Fruit fly (Drosophila melanogaster) whole organism, embryonic: ENCODE results near the gene Blos4.

Experiments
- Aef1 ChIP-seq: fragments of 200-800 bp; sonication (Bioruptor generic); IDR thresholded peaks from 3 replicates; pipeline ENCODE4 v1.3.6; 2022; ENCODE audit warnings: missing biosample characterization, missing genetic modification characterization
- B-H2 ChIP-seq: fragments of 200-800 bp; sonication (Bioruptor generic); optimal IDR thresholded peaks from 2 replicates; lab custom pipeline; 2018; ENCODE audit warnings: missing biosample characterization, mild to moderate bottlenecking, missing genetic modification characterization
- Bdp1 ChIP-seq: fragments of 200-800 bp; sonication (Bioruptor generic); optimal IDR thresholded peaks from 3 replicates; lab custom pipeline; 2016; ENCODE audit warnings: missing biosample characterization, missing genetic modification characterization
- CG10267 ChIP-seq: fragments of 200-800 bp; sonication (Bioruptor generic); optimal IDR thresholded peaks from 2 replicates; lab custom pipeline; 2018; ENCODE audit warnings: missing biosample characterization, mild to moderate bottlenecking, missing genetic modification characterization, moderate library complexity
- CG11456 ChIP-seq: fragments of 200-800 bp; sonication (Bioruptor generic); IDR thresholded peaks from 3 replicates; pipeline ENCODE4 v1.3.6; 2022; ENCODE audit warnings: missing biosample characterization, missing genetic modification characterization
- CG12744 ChIP-seq: fragments of 200-800 bp; sonication (Bioruptor generic); optimal IDR thresholded peaks from 2 replicates; lab custom pipeline; 2016; ENCODE audit warnings: missing biosample characterization, missing genetic modification characterization
- CG13287 ChIP-seq: fragments of 200-800 bp; sonication (Bioruptor generic); IDR thresholded peaks from 2 replicates; pipeline ENCODE4 v1.3.6; 2022; ENCODE audit warnings: missing biosample characterization, missing genetic modification characterization; ENCODE audit not compliant: partially characterized antibody
- CG13775 ChIP-seq: fragments of 200-800 bp; sonication (Bioruptor generic); optimal IDR thresholded peaks from 3 replicates; lab custom pipeline; 2017; ENCODE audit warnings: missing biosample characterization, mild to moderate bottlenecking, missing genetic modification characterization
- CG13894 ChIP-seq: fragments of 200-800 bp; sonication (Bioruptor generic); optimal IDR thresholded peaks from 3 replicates; lab custom pipeline; 2018; ENCODE audit warnings: missing biosample characterization, mild to moderate bottlenecking, missing genetic modification characterization, moderate library complexity
- CG14441 ChIP-seq: fragments of 200-800 bp; sonication (Bioruptor generic); IDR thresholded peaks from 2 replicates; pipeline ENCODE4 v1.3.6; 2022; ENCODE audit warnings: missing biosample characterization, missing genetic modification characterization
- CG15011 ChIP-seq: fragments of 200-800 bp; sonication (Bioruptor generic); optimal IDR thresholded peaks from 3 replicates; lab custom pipeline; 2018; ENCODE audit warnings: missing biosample characterization, mild to moderate bottlenecking, missing genetic modification characterization
- CG15269 ChIP-seq: fragments of 200-800 bp; sonication (Bioruptor generic); optimal IDR thresholded peaks from 2 replicates; lab custom pipeline; 2018; ENCODE audit warnings: missing biosample characterization, mild to moderate bottlenecking, missing genetic modification characterization, moderate library complexity
- CG15601 ChIP-seq: fragments of 200-800 bp; sonication (Bioruptor generic); optimal IDR thresholded peaks from 3 replicates; lab custom pipeline; 2019; ENCODE audit warnings: missing biosample characterization, mild to moderate bottlenecking, missing genetic modification characterization, moderate library complexity
- CG17612 ChIP-seq: fragments of 200-800 bp; sonication (Bioruptor generic); IDR thresholded peaks from 2 replicates; pipeline ENCODE4 v1.3.6; 2022; ENCODE audit warnings: missing biosample characterization, missing genetic modification characterization
- CG31365 ChIP-seq: fragments of 200-800 bp; sonication (Bioruptor generic); optimal IDR thresholded peaks from 2 replicates; lab custom pipeline; 2018; ENCODE audit warnings: missing biosample characterization, mild to moderate bottlenecking, missing genetic modification characterization
- CG4282 ChIP-seq: fragments of 200-800 bp; sonication (Bioruptor generic); optimal IDR thresholded peaks from 2 replicates; lab custom pipeline; 2016; ENCODE audit warnings: missing biosample characterization, missing genetic modification characterization
- CG6272 ChIP-seq: fragments of 200-800 bp; sonication (Bioruptor generic); IDR thresholded peaks from 2 replicates; pipeline ENCODE4 v1.3.6; 2022; ENCODE audit warnings: missing biosample characterization, missing genetic modification characterization
- CG7271 ChIP-seq: fragments of 200-800 bp; sonication (Bioruptor generic); optimal IDR thresholded peaks from 2 replicates; lab custom pipeline; 2018; ENCODE audit warnings: missing biosample characterization, mild to moderate bottlenecking, missing genetic modification characterization, moderate library complexity
- CG7745 ChIP-seq: fragments of 200-800 bp; sonication (Bioruptor generic); optimal IDR thresholded peaks from 2 replicates; lab custom pipeline; 2018; ENCODE audit warnings: missing biosample characterization, mild to moderate bottlenecking, missing genetic modification characterization, moderate library complexity
- CG9437 ChIP-seq: fragments of 200-800 bp; sonication (Bioruptor generic); optimal IDR thresholded peaks from 2 replicates; lab custom pipeline; 2018; ENCODE audit warnings: missing biosample characterization, mild to moderate bottlenecking, missing genetic modification characterization
- CG9932 ChIP-seq: fragments of 200-800 bp; sonication (Bioruptor generic); IDR thresholded peaks from 2 replicates; pipeline ENCODE4 v1.3.6; 2022; ENCODE audit warnings: missing biosample characterization, missing genetic modification characterization
- CoRest ChIP-seq: fragments of 200-800 bp; sonication (Bioruptor generic); optimal IDR thresholded peaks from 3 replicates; lab custom pipeline; 2018; ENCODE audit warnings: missing biosample characterization, mild to moderate bottlenecking, missing genetic modification characterization, moderate library complexity
- Dbx ChIP-seq: fragments of 200-800 bp; sonication (Bioruptor generic); IDR thresholded peaks from 3 replicates; pipeline ENCODE4 v1.3.6; 2022; ENCODE audit warnings: missing biosample characterization, missing genetic modification characterization
- Gsc ChIP-seq: fragments of 200-800 bp; sonication (Bioruptor generic); IDR thresholded peaks from 2 replicates; pipeline ENCODE4 v1.3.6; 2022; ENCODE audit warnings: missing biosample characterization, missing genetic modification characterization
- Mad ChIP-seq: fragments of 200-800 bp; sonication (Bioruptor generic); optimal IDR thresholded peaks from 2 replicates; lab custom pipeline; 2016; ENCODE audit warnings: missing biosample characterization, missing genetic modification characterization
- Optix ChIP-seq: fragments of 200-800 bp; sonication (Bioruptor generic); IDR thresholded peaks from 3 replicates; pipeline ENCODE4 v1.3.6; 2022; ENCODE audit warnings: missing biosample characterization, missing genetic modification characterization
- Scr ChIP-seq: fragments of 200-800 bp; sonication (Bioruptor generic); IDR thresholded peaks from 2 replicates; pipeline ENCODE4 v1.3.6; 2022; ENCODE audit warnings: missing biosample characterization, missing genetic modification characterization; ENCODE audit not compliant: partially characterized antibody
- Sry-β ChIP-seq: fragments of 200-800 bp; sonication (Bioruptor generic); optimal IDR thresholded peaks from 2 replicates; lab custom pipeline; 2018; ENCODE audit warnings: missing biosample characterization, mild to moderate bottlenecking, missing genetic modification characterization, moderate library complexity
- corto ChIP-seq: fragments of 200-800 bp; sonication (Bioruptor generic); optimal IDR thresholded peaks from 2 replicates; lab custom pipeline; 2016; ENCODE audit warnings: missing biosample characterization, mild to moderate bottlenecking, missing genetic modification characterization, moderate library complexity
- crp ChIP-seq, 2 experiments: fragments of 200-800 bp; sonication (Bioruptor generic); optimal IDR thresholded peaks; 2 replicates in 1 of 2; 3 replicates in 1 of 2; lab custom pipeline; 2017; ENCODE audit warnings: missing biosample characterization in 2 of 2, missing genetic modification characterization in 2 of 2, mild to moderate bottlenecking in 1 of 2, moderate library complexity in 1 of 2
- dpn ChIP-seq, 2 experiments: fragments of 200-800 bp; sonication (Bioruptor generic); optimal IDR thresholded peaks; 3 replicates each; lab custom pipeline; 2016; ENCODE audit warnings: missing biosample characterization in 2 of 2, missing genetic modification characterization in 2 of 2
- esg ChIP-seq: fragments of 200-800 bp; sonication (Bioruptor generic); conservative IDR thresholded peaks from 2 replicates; pipeline ENCODE4 v1.3.6; 2022; ENCODE audit warnings: missing biosample characterization, missing genetic modification characterization
- eve ChIP-seq, 2 experiments: fragments of >200 bp; optimal IDR thresholded peaks; 2 replicates each; lab custom pipeline; 2017; ENCODE audit warnings: missing biosample characterization in 2 of 2, missing genetic modification characterization in 2 of 2
- gro ChIP-seq: fragments of 200-800 bp; sonication (Bioruptor generic); optimal IDR thresholded peaks from 2 replicates; lab custom pipeline; 2016; ENCODE audit warnings: missing biosample characterization, missing genetic modification characterization
- jing ChIP-seq: fragments of 200-800 bp; sonication (Bioruptor generic); optimal IDR thresholded peaks from 2 replicates; lab custom pipeline; 2018; ENCODE audit warnings: missing biosample characterization, mild to moderate bottlenecking, missing genetic modification characterization
- lov ChIP-seq, 2 experiments: fragments of 200-800 bp in 1 of 2; fragments of >200 bp in 1 of 2; sonication (Bioruptor generic) in 1 of 2; IDR thresholded peaks in 1 of 2; optimal IDR thresholded peaks in 1 of 2; 2 replicates in 1 of 2; 3 replicates in 1 of 2; pipeline versions ENCODE4 v1.3.6 to Lab custom; 2017 to 2022; ENCODE audit warnings: missing biosample characterization in 1 of 2, missing genetic modification characterization in 1 of 2
- mld ChIP-seq: fragments of 200-800 bp; sonication (Bioruptor generic); IDR thresholded peaks from 3 replicates; pipeline ENCODE4 v1.3.6; 2022; ENCODE audit warnings: missing biosample characterization, missing genetic modification characterization; ENCODE audit not compliant: partially characterized antibody
- nmo ChIP-seq: fragments of 200-800 bp; sonication (Bioruptor generic); optimal IDR thresholded peaks from 2 replicates; lab custom pipeline; 2018; ENCODE audit warnings: missing biosample characterization, mild to moderate bottlenecking, missing genetic modification characterization, moderate library complexity
- nom ChIP-seq: fragments of 200-800 bp; sonication (Bioruptor generic); optimal IDR thresholded peaks from 2 replicates; lab custom pipeline; 2017; ENCODE audit warnings: missing biosample characterization, missing genetic modification characterization, mild to moderate bottlenecking, moderate library complexity, missing genetic modification reagents
- onecut ChIP-seq: fragments of 200-800 bp; sonication (Bioruptor generic); IDR thresholded peaks from 2 replicates; pipeline ENCODE4 v1.3.6; 2022; ENCODE audit warnings: missing biosample characterization, missing genetic modification characterization
- pros ChIP-seq: fragments of 200-800 bp; sonication (Bioruptor generic); optimal IDR thresholded peaks from 3 replicates; lab custom pipeline; 2019; ENCODE audit warnings: missing biosample characterization, mild to moderate bottlenecking, missing genetic modification characterization, moderate library complexity
- row ChIP-seq: fragments of 200-800 bp; sonication (Bioruptor generic); IDR thresholded peaks from 3 replicates; pipeline ENCODE4 v1.3.6; 2022; ENCODE audit warnings: missing biosample characterization, missing genetic modification characterization
- run ChIP-seq: fragments of 200-800 bp; sonication (Bioruptor generic); optimal IDR thresholded peaks from 3 replicates; lab custom pipeline; 2018; ENCODE audit warnings: missing biosample characterization, mild to moderate bottlenecking, missing genetic modification characterization
- salm ChIP-seq: fragments of 200-800 bp; sonication (Bioruptor generic); optimal IDR thresholded peaks from 2 replicates; lab custom pipeline; 2018; ENCODE audit warnings: missing biosample characterization, mild to moderate bottlenecking, missing genetic modification characterization
- sd ChIP-seq: fragments of 200-800 bp; sonication (Bioruptor generic); optimal IDR thresholded peaks from 3 replicates; lab custom pipeline; 2018; ENCODE audit warnings: missing biosample characterization, mild to moderate bottlenecking, missing genetic modification characterization, moderate library complexity
- sna ChIP-seq: fragments of 200-800 bp; sonication (Bioruptor generic); IDR thresholded peaks from 2 replicates; pipeline ENCODE4 v1.3.6; 2022; ENCODE audit warnings: missing biosample characterization, missing genetic modification characterization; ENCODE audit not compliant: partially characterized antibody
- stc ChIP-seq: fragments of 200-800 bp; sonication (Bioruptor generic); IDR thresholded peaks from 2 replicates; pipeline ENCODE4 v1.3.6; 2022; ENCODE audit warnings: missing biosample characterization, missing genetic modification characterization
- trh ChIP-seq: fragments of 200-800 bp; sonication (Bioruptor generic); optimal IDR thresholded peaks from 2 replicates; lab custom pipeline; 2016; ENCODE audit warnings: missing biosample characterization, missing genetic modification characterization
- twi ChIP-seq: fragments of 200-800 bp; optimal IDR thresholded peaks from 2 replicates; lab custom pipeline; 2019; ENCODE audit warnings: missing biosample characterization, mild to moderate bottlenecking, missing genetic modification characterization, moderate library complexity

Blos4 gene

DNA sequence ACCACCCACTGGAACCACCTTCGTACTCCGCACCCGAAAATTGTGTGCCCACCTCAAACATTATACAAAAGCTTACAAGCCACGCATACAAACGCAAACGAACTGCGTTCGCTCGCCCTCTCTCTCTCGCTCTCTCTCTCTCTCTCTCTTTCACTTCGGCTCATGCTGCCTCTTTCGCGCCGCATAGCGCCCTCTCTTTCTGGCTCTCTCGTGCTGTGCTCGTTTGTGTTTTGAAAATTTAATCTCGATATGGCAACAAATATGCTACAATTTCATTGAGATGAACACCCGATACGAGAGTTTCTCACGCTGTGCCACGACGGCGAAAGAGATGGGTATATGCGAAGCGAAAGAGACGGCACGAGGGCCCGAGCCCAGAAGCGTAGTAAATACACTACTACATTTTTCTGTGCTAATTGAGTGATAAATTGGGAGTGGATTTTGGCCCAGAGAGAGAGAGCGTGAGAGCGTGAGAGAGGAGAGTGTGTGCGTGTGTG lies 22.3 kb upstream of the Blos4 start (continued):
- TF ChIP-seq CG31365 (tag; lab: Kevin White, UChicago) (peak; percentile 4), Optix (GFP tag; lab: Robert Waterston, UW) (no peak), CG12744 (GFP tag; lab: Kevin White, UChicago) (peak; percentile 41), salm (peak; percentile 56), sd (tag; lab: Kevin White, UChicago) (peak; percentile 98), Bdp1 (no peak), onecut (GFP tag; lab: Robert Waterston, UW) (peak; percentile 48), CG7271 (tag; lab: Kevin White, UChicago) (no peak), CG13894 (tag; lab: Kevin White, UChicago) (peak; percentile 87), pros (GFP tag; lab: Kevin White, UChicago) (peak; percentile 81), CG4282 (GFP tag; lab: Kevin White, UChicago) (peak; percentile 49), sna (GFP tag; lab: Robert Waterston, UW) (peak; percentile 45; the same call in 1 of the 2 replicates), nmo (peak; percentile 67), CG15269 (tag; lab: Kevin White, UChicago) (no peak), Sry-β (no peak), CG10267 (tag; lab: Kevin White, UChicago) (peak; percentile 14), Aef1 (GFP tag; lab: Robert Waterston, UW) (peak; percentile 26; the same call in 1 of the 3 replicates), CG7745 (tag; lab: Kevin White, UChicago) (peak; percentile 81), CG17612 (GFP tag; lab: Robert Waterston, UW) (no peak), Gsc (GFP tag; lab: Robert Waterston, UW) (no peak), Mad (GFP tag; lab: Kevin White, UChicago) (no peak), crp (GFP tag; optimal IDR thresholded peaks at IDR 0.05; lab: Kevin White, UChicago) (peak in 1 of 2 experiments; percentile 5), CG13775 (GFP tag; lab: Kevin White, UChicago) (no peak), mld (GFP tag; lab: Robert Waterston, UW) (no peak), twi (tag; lab: Kevin White, UChicago) (peak; percentile 66), run (tag; lab: Kevin White, UChicago) (peak; percentile 40), jing (peak; percentile 9), CG11456 (GFP tag; lab: Robert Waterston, UW) (no peak), B-H2 (peak; percentile 11), stc (GFP tag; lab: Robert Waterston, UW) (peak; percentile 10; the same call in 1 of the 2 replicates), CG13287 (GFP tag; lab: Robert Waterston, UW) (peak; percentile 56; the same call in 1 of the 2 replicates), CG15601 (peak; percentile 35), CG6272 (no peak), Dbx (no peak; the same call in 2 of the 3 replicates), CG14441 (0 out of 2 replicates have a peak, but pooled peaks have one; percentile 14), esg (GFP tag; lab: Robert Waterston, UW) (no peak), lov (optimal IDR thresholded peaks at IDR 0.05; lab: Kevin White, UChicago) (no peak), lov (GFP tag; IDR thresholded peaks at IDR 0.05; lab: Robert Waterston, UW) (peak; percentile 74; the same call in 2 of the 3 replicates), nom (GFP tag; lab: Kevin White, UChicago) (peak; percentile 47), row (GFP tag; lab: Robert Waterston, UW) (no peak; the same call in 2 of the 3 replicates), CG9437 (no peak), gro (GFP tag; lab: Kevin White, UChicago) (peak; percentile 94), CG15011 (GFP tag; lab: Kevin White, UChicago) (no peak), trh (GFP tag; lab: Kevin White, UChicago) (no peak), CG9932 (GFP tag; lab: Robert Waterston, UW) (peak; percentile 45), CoRest (tag; lab: Kevin White, UChicago) (peak; percentile 62), Scr (GFP tag; lab: Robert Waterston, UW) (peak; percentile 46; the same call in 1 of the 2 replicates), corto (GFP tag; lab: Kevin White, UChicago) (no peak), dpn (GFP tag; optimal IDR thresholded peaks at IDR 0.05; lab: Kevin White, UChicago) (no peak), eve (GFP tag; optimal IDR thresholded peaks at IDR 0.05; lab: Kevin White, UChicago) (no peak)
